Worm (Caenorhabditis elegans) whole organism, early embryonic: ENCODE measurements around the gene E02C12.8.

Source experiments
- B0310.2 ChIP-seq: sonication (generic microtip); optimal IDR thresholded peaks from 2 replicates; lab custom pipeline; 2016; ENCODE audit warnings: mild to moderate bottlenecking, missing genetic modification characterization, missing compliant biosample characterization
- F13C5.2 ChIP-seq: sonication (generic microtip); optimal IDR thresholded peaks from 2 replicates; lab custom pipeline; 2017; ENCODE audit warnings: mild to moderate bottlenecking, missing genetic modification characterization, inconsistent platforms, missing compliant biosample characterization
- ama-1 ChIP-seq: fragments of 150-350 bp; optimal IDR thresholded peaks from 2 replicates; lab custom pipeline; 2014
- ets-7 ChIP-seq: sonication (generic microtip); optimal IDR thresholded peaks from 2 replicates; lab custom pipeline; 2016; ENCODE audit warnings: missing genotype, missing genetic modification characterization, missing compliant biosample characterization
- flt-1 ChIP-seq: fragments of 200-800 bp; sonication (Bioruptor generic); IDR thresholded peaks from 2 replicates; pipeline ENCODE4 v1.3.6; 2022; ENCODE audit warnings: missing genetic modification characterization, missing compliant biosample characterization
- hmg-4 ChIP-seq: fragments of 200-800 bp; sonication (Bioruptor generic); optimal IDR thresholded peaks from 2 replicates; lab custom pipeline; 2018; ENCODE audit warnings: mild to moderate bottlenecking, missing genetic modification characterization, missing compliant biosample characterization
- hnd-1 ChIP-seq: sonication (generic microtip); optimal IDR thresholded peaks from 2 replicates; lab custom pipeline; 2016; ENCODE audit warnings: missing genetic modification characterization, missing compliant biosample characterization

DNA sequence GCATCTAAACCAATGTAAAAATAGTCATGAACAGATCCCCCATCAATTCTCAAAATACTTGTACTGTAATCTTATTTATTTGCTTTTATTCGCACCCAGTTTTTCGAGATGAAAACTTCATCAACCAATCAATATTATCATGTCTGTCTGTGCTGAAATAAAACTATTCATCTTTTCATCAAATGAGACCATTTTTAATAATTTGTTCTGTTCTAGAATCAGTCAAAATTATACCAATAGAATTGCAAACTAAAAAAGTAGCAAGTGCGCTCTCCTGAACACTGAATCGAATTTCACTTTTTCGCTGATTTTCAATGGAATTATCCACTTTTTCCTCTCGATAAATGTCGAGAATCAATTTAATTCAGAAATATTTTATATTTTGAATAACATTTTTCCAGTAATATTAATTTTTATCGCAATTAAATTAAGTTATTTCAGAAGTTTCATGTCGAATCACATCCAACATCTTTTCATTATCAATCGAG lies 26.5 kb upstream of the E02C12.8 start, which contains the start of gene trpp-4:
- TF ChIP-seq hnd-1 (tag; lab: Kevin White, UChicago) (no peak), flt-1 (GFP tag; lab: Robert Waterston, UW) (no peak), ama-1 (lab: Kevin White, UChicago) (no peak), hmg-4 (GFP tag; lab: Kevin White, UChicago) (no peak), B0310.2 (tag; lab: Kevin White, UChicago) (no peak), F13C5.2 (no peak), ets-7 (no peak)
